Worm (Caenorhabditis elegans) whole organism, L1 larva: ENCODE data around the gene lgc-1.

ENCODE experiments used
- C04F5.9 ChIP-seq: sonication (generic microtip); optimal IDR thresholded peaks from 2 replicates; lab custom pipeline; 2016; ENCODE audit warnings: missing genetic modification characterization, missing compliant biosample characterization
- C16A3.4 ChIP-seq: fragments of 150-350 bp; optimal IDR thresholded peaks from 2 replicates; lab custom pipeline; 2014; ENCODE audit warnings: missing biosample characterization, missing genetic modification characterization
- C34B4.2 ChIP-seq: sonication (generic microtip); optimal IDR thresholded peaks from 2 replicates; lab custom pipeline; 2017; ENCODE audit warnings: mild to moderate bottlenecking, missing genetic modification characterization, missing compliant biosample characterization
- F16B12.6 ChIP-seq: fragments of 150-350 bp; optimal IDR thresholded peaks from 2 replicates; lab custom pipeline; 2014; ENCODE audit warnings: missing biosample characterization, missing genetic modification characterization
- Y116A8C.19 ChIP-seq: sonication (generic microtip); optimal IDR thresholded peaks from 2 replicates; lab custom pipeline; 2016; ENCODE audit warnings: missing compliant biosample characterization, missing genetic modification characterization, borderline replicate concordance
- aha-1 ChIP-seq: fragments of 150-350 bp; optimal IDR thresholded peaks from 2 replicates; lab custom pipeline; 2014; ENCODE audit warnings: missing biosample characterization, missing genetic modification characterization
- blmp-1 ChIP-seq: fragments of 150-350 bp; optimal IDR thresholded peaks from 2 replicates; lab custom pipeline; 2014; ENCODE audit warnings: missing biosample characterization, missing genetic modification characterization
- ceh-8 ChIP-seq: fragments of 200-800 bp; sonication (Bioruptor generic); optimal IDR thresholded peaks from 2 replicates; lab custom pipeline; 2018; ENCODE audit warnings: mild to moderate bottlenecking, missing genetic modification characterization, moderate library complexity, missing compliant biosample characterization
- dpl-1 ChIP-seq, 3 experiments: fragments of 150-350 bp in 2 of 3; sonication (generic microtip) in 1 of 3; optimal IDR thresholded peaks; 2 replicates each; lab custom pipeline; 2014 to 2017; ENCODE audit warnings: missing biosample characterization in 3 of 3, missing genetic modification characterization in 3 of 3, missing genetic modification reagents in 3 of 3
- efl-1 ChIP-seq, 4 experiments: fragments of 150-350 bp; optimal IDR thresholded peaks in 3 of 4; peaks in 1 of 4; 1 replicate in 1 of 4; 2 replicates in 3 of 4; lab custom pipeline; 2014; ENCODE audit warnings: missing biosample characterization in 2 of 4, missing genetic modification characterization in 2 of 4, missing genetic modification reagents in 2 of 4
- efl-3 ChIP-seq: fragments of 200-800 bp; sonication (Bioruptor generic); optimal IDR thresholded peaks from 2 replicates; lab custom pipeline; 2018; ENCODE audit warnings: mild to moderate bottlenecking, missing genetic modification characterization, missing compliant biosample characterization
- egl-13 ChIP-seq: sonication (generic microtip); optimal IDR thresholded peaks from 2 replicates; lab custom pipeline; 2016; ENCODE audit warnings: missing genotype, missing genetic modification reagents, missing genetic modification characterization, missing compliant biosample characterization
- elt-3 ChIP-seq, 6 experiments: fragments of 150-350 bp in 1 of 6; sonication (generic microtip); optimal IDR thresholded peaks; 2 replicates each; lab custom pipeline; 2017 to 2018; ENCODE audit warnings: missing biosample characterization in 6 of 6, missing genetic modification characterization in 6 of 6, inconsistent platforms in 1 of 6
- fkh-10 ChIP-seq: sonication (generic microtip); optimal IDR thresholded peaks from 2 replicates; lab custom pipeline; 2017; ENCODE audit warnings: missing biosample characterization, missing genetic modification reagents, missing genetic modification characterization
- fkh-4 ChIP-seq: sonication (generic microtip); optimal IDR thresholded peaks from 2 replicates; lab custom pipeline; 2016; ENCODE audit warnings: missing compliant biosample characterization, missing genetic modification characterization, borderline replicate concordance
- fkh-8 ChIP-seq: sonication (generic microtip); optimal IDR thresholded peaks from 2 replicates; lab custom pipeline; 2016; ENCODE audit warnings: mild to moderate bottlenecking, missing genetic modification characterization, missing compliant biosample characterization
- hlh-17 ChIP-seq: fragments of 200-800 bp; sonication (Bioruptor generic); optimal IDR thresholded peaks from 2 replicates; lab custom pipeline; 2018; ENCODE audit warnings: missing genetic modification characterization, mild to moderate bottlenecking, missing compliant biosample characterization, moderate library complexity, borderline replicate concordance
- hpl-2 ChIP-seq: fragments of 150-350 bp; optimal IDR thresholded peaks from 2 replicates; lab custom pipeline; 2014; ENCODE audit warnings: missing biosample characterization, missing genetic modification reagents, missing genetic modification characterization
- irx-1 ChIP-seq: sonication (generic microtip); optimal IDR thresholded peaks from 2 replicates; lab custom pipeline; 2016; ENCODE audit warnings: missing genetic modification characterization, missing compliant biosample characterization
- isw-1 ChIP-seq: fragments of 200-800 bp; sonication (Bioruptor generic); IDR thresholded peaks from 2 replicates; pipeline ENCODE4 v1.3.6; 2022; ENCODE audit warnings: missing genetic modification characterization, missing compliant biosample characterization
- jun-1 ChIP-seq: fragments of 150-350 bp; optimal IDR thresholded peaks from 2 replicates; lab custom pipeline; 2014; ENCODE audit warnings: missing biosample characterization, missing genetic modification reagents, missing genetic modification characterization
- lin-13 ChIP-seq: fragments of 150-350 bp; optimal IDR thresholded peaks from 2 replicates; lab custom pipeline; 2014; ENCODE audit warnings: missing biosample characterization, missing genetic modification reagents, missing genetic modification characterization
- lin-35 ChIP-seq, 2 experiments: fragments of 150-350 bp; optimal IDR thresholded peaks; 2 replicates each; lab custom pipeline; 2014; ENCODE audit warnings: missing biosample characterization in 2 of 2, missing genetic modification characterization in 2 of 2, missing genetic modification reagents in 2 of 2
- lin-39 ChIP-seq: fragments of 150-350 bp; optimal IDR thresholded peaks from 2 replicates; lab custom pipeline; 2014; ENCODE audit warnings: missing biosample characterization, missing genetic modification reagents, missing genetic modification characterization
- lir-3 ChIP-seq: sonication (generic microtip); optimal IDR thresholded peaks from 2 replicates; lab custom pipeline; 2016; ENCODE audit warnings: mild to moderate bottlenecking, missing genetic modification characterization, moderate library complexity, missing compliant biosample characterization; ENCODE audit not compliant: poor library complexity
- nhr-12 ChIP-seq: sonication (generic microtip); optimal IDR thresholded peaks from 2 replicates; lab custom pipeline; 2017; ENCODE audit warnings: missing biosample characterization, missing genetic modification characterization
- nhr-28 ChIP-seq: fragments of 150-350 bp; optimal IDR thresholded peaks from 2 replicates; lab custom pipeline; 2014; ENCODE audit warnings: missing biosample characterization, missing genetic modification characterization
- nhr-47 ChIP-seq: sonication (generic microtip); optimal IDR thresholded peaks from 2 replicates; lab custom pipeline; 2016; ENCODE audit warnings: mild to moderate bottlenecking, missing genetic modification characterization, moderate library complexity, missing compliant biosample characterization
- nhr-76 ChIP-seq: sonication (generic microtip); optimal IDR thresholded peaks from 2 replicates; lab custom pipeline; 2017; ENCODE audit warnings: missing biosample characterization, missing genetic modification characterization
- nhr-84 ChIP-seq: sonication (generic microtip); optimal IDR thresholded peaks from 2 replicates; lab custom pipeline; 2017; ENCODE audit warnings: missing biosample characterization, missing genetic modification characterization
- nhr-85 ChIP-seq: sonication (generic microtip); peaks from one replicate; lab custom pipeline; 2016; ENCODE audit warnings: missing genetic modification characterization, inconsistent platforms, missing compliant biosample characterization
- nhr-90 ChIP-seq: sonication (generic microtip); optimal IDR thresholded peaks from 2 replicates; lab custom pipeline; 2016; ENCODE audit warnings: mild to moderate bottlenecking, missing genetic modification characterization, missing compliant biosample characterization; ENCODE audit not compliant: poor library complexity
- pqm-1 ChIP-seq: sonication (generic microtip); optimal IDR thresholded peaks from 3 replicates; lab custom pipeline; 2017; ENCODE audit warnings: missing biosample characterization, missing genetic modification characterization
- rnt-1 ChIP-seq: sonication (generic microtip); optimal IDR thresholded peaks from 2 replicates; lab custom pipeline; 2016; ENCODE audit warnings: mild to moderate bottlenecking, missing genetic modification characterization, moderate library complexity, missing compliant biosample characterization
- skn-1 ChIP-seq: fragments of 150-350 bp; optimal IDR thresholded peaks from 2 replicates; lab custom pipeline; 2014; ENCODE audit warnings: missing biosample characterization, missing genetic modification characterization
- snpc-4 ChIP-seq: fragments of 150-350 bp; optimal IDR thresholded peaks from 2 replicates; lab custom pipeline; 2014; ENCODE audit warnings: missing biosample characterization, missing genetic modification characterization
- snu-23 ChIP-seq: sonication (generic microtip); optimal IDR thresholded peaks from 2 replicates; lab custom pipeline; 2016; ENCODE audit warnings: missing genetic modification characterization, missing compliant biosample characterization
- sox-4 ChIP-seq: sonication (generic microtip); optimal IDR thresholded peaks from 2 replicates; lab custom pipeline; 2016; ENCODE audit warnings: missing genetic modification characterization, missing compliant biosample characterization
- sptf-1 ChIP-seq: fragments of 150-350 bp; optimal IDR thresholded peaks from 2 replicates; lab custom pipeline; 2014; ENCODE audit warnings: missing biosample characterization, missing genetic modification characterization
- tlp-1 ChIP-seq: fragments of 150-350 bp; optimal IDR thresholded peaks from 2 replicates; lab custom pipeline; 2014; ENCODE audit warnings: missing biosample characterization, missing genetic modification characterization
- unc-130 ChIP-seq: fragments of 150-350 bp; optimal IDR thresholded peaks from 2 replicates; lab custom pipeline; 2017; ENCODE audit warnings: missing biosample characterization, missing genetic modification characterization, inconsistent platforms
- unc-30 ChIP-seq: sonication (generic microtip); optimal IDR thresholded peaks from 2 replicates; lab custom pipeline; 2017; ENCODE audit warnings: missing biosample characterization, missing genetic modification characterization
- unc-62 ChIP-seq: fragments of 150-350 bp; optimal IDR thresholded peaks from 2 replicates; lab custom pipeline; 2014; ENCODE audit warnings: missing biosample characterization, missing genetic modification reagents, missing genetic modification characterization
- unc-86 ChIP-seq: sonication (generic microtip); optimal IDR thresholded peaks from 2 replicates; lab custom pipeline; 2016; ENCODE audit warnings: missing genetic modification characterization, missing compliant biosample characterization
- vab-15 ChIP-seq: sonication (generic microtip); optimal IDR thresholded peaks from 2 replicates; lab custom pipeline; 2017; ENCODE audit warnings: missing genotype, mild to moderate bottlenecking, missing genetic modification characterization, missing compliant biosample characterization
- xbp-1 ChIP-seq: sonication (generic microtip); optimal IDR thresholded peaks from 2 replicates; lab custom pipeline; 2016; ENCODE audit warnings: missing genetic modification characterization, missing compliant biosample characterization
- zag-1 ChIP-seq: fragments of 150-350 bp; optimal IDR thresholded peaks from 2 replicates; lab custom pipeline; 2014; ENCODE audit warnings: missing biosample characterization, missing genetic modification characterization
- ztf-11 ChIP-seq, 2 experiments: sonication (generic microtip); optimal IDR thresholded peaks; 2 replicates each; lab custom pipeline; 2016 to 2017; ENCODE audit warnings: missing genetic modification characterization in 2 of 2, missing biosample characterization in 1 of 2, missing compliant biosample characterization in 1 of 2

Gene lgc-1

ce11 chrV:4127435-4127834 lies 7.4 kb upstream of the lgc-1 start, which contains the start of gene T05B4.13:
Gene T05B4.13, minus strand, starts transcription at chrV:4127535.
- TF ChIP-seq lin-13 (GFP tag; lab: Kevin White, UChicago) (no peak), nhr-85 (tag; lab: Kevin White, UChicago) (no peak)

DNA sequence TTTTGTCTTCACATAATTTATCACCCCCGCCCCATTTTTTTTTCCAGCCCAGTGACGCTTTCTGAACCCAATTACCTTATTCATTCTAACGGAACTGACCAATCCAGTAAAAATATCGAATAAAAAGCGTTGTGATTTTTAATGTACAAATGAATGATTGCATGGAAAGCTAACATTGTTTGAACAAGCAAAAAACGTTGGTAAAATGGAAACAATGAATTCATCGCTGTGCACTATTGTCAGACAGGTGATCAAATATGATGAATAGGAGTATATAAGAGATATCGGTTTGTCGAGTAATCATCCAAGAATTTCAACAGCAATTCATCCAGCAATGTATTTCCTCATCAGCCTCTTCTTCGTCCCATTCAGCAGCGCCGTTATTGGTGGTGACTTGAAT lies 5.2 kb upstream of the lgc-1 start, which contains the start of gene phat-4:
TSS of gene phat-4 (plus strand) at position 301 of the 400 bp plus-strand sequence.
- TF ChIP-seq nhr-28 (tag; lab: Kevin White, UChicago) (no peak), snu-23 (GFP tag; lab: Kevin White, UChicago) (no peak), F16B12.6 (tag; lab: Kevin White, UChicago) (no peak), C16A3.4 (no peak), nhr-76 (tag; lab: Kevin White, UChicago) (no peak), vab-15 (tag; lab: Kevin White, UChicago) (no peak), rnt-1 (tag; lab: Kevin White, UChicago) (no peak), C04F5.9 (tag; lab: Kevin White, UChicago) (no peak), hlh-17 (GFP tag; lab: Kevin White, UChicago) (no peak), tlp-1 (tag; lab: Kevin White, UChicago) (no peak), nhr-12 (tag; lab: Kevin White, UChicago) (no peak), unc-30 (tag; lab: Kevin White, UChicago) (no peak), blmp-1 (tag; lab: Kevin White, UChicago) (no peak), nhr-84 (tag; lab: Kevin White, UChicago) (no peak), C34B4.2 (no peak), sptf-1 (tag; lab: Kevin White, UChicago) (no peak), dpl-1 (GFP tag; optimal IDR thresholded peaks at IDR 0.05; lab: Kevin White, UChicago) (no peak)

ce11 chrV:4131471-4131939 lies 3.3 kb upstream of the lgc-1 start, which contains the start of gene nhr-57:
Gene nhr-57, plus strand, starts transcription at chrV:4131889.
- TF ChIP-seq xbp-1 (tag; lab: Kevin White, UChicago) (no peak), efl-3 (GFP tag; lab: Kevin White, UChicago) (no peak), fkh-8 (peak; percentile 51), ceh-8 (GFP tag; lab: Kevin White, UChicago) (no peak), unc-86 (no peak), rnt-1 (tag; lab: Kevin White, UChicago) (no peak), ztf-11 (tag; optimal IDR thresholded peaks at IDR 0.05; lab: Kevin White, UChicago) (no peak), nhr-90 (peak; percentile 79), jun-1 (tag; lab: Kevin White, UChicago) (peak; percentile 26), zag-1 (tag; lab: Kevin White, UChicago) (no peak), C04F5.9 (tag; lab: Kevin White, UChicago) (peak; percentile 21), pqm-1 (no peak), skn-1 (tag; lab: Kevin White, UChicago) (peak; percentile 92), nhr-47 (tag; lab: Kevin White, UChicago) (peak; percentile 64), irx-1 (tag; lab: Kevin White, UChicago) (peak; percentile 57), sox-4 (tag; lab: Kevin White, UChicago) (no peak), elt-3 (tag; optimal IDR thresholded peaks at IDR 0.05; lab: Kevin White, UChicago) (peak in 3 of 6 experiments; percentile 39 to 98 (median 89)), aha-1 (tag; lab: Kevin White, UChicago) (peak; percentile 100), unc-62 (GFP tag; lab: Kevin White, UChicago) (no peak), snpc-4 (tag; lab: Kevin White, UChicago) (no peak), snu-23 (GFP tag; lab: Kevin White, UChicago) (peak; percentile 76), egl-13 (tag; lab: Kevin White, UChicago) (no peak), fkh-10 (GFP tag; lab: Kevin White, UChicago) (no peak), hpl-2 (no peak), lin-35 (GFP tag; optimal IDR thresholded peaks at IDR 0.05; lab: Kevin White, UChicago) (peak; percentile 29 to 66), fkh-4 (tag; lab: Kevin White, UChicago) (no peak), lin-39 (tag; lab: Kevin White, UChicago) (no peak), unc-130 (tag; lab: Kevin White, UChicago) (peak; percentile 20), Y116A8C.19 (tag; lab: Kevin White, UChicago) (no peak), lir-3 (tag; lab: Kevin White, UChicago) (peak; percentile 53), nhr-85 (tag; lab: Kevin White, UChicago) (peak; percentile 95), dpl-1 (GFP tag; optimal IDR thresholded peaks at IDR 0.05; lab: Kevin White, UChicago) (peak in 2 of 3 experiments; percentile 16 to 44), efl-1 (optimal IDR thresholded peaks at IDR 0.05; lab: Kevin White, UChicago) (peak; percentile 50 to 54), efl-1 (GFP tag; optimal IDR thresholded peaks at IDR 0.05 in 1 of 2; lab: Kevin White, UChicago) (peak in 1 of 2 experiments; percentile 92), lin-13 (GFP tag; lab: Kevin White, UChicago) (peak; percentile 9), isw-1 (GFP tag; lab: Robert Waterston, UW) (no peak), nhr-12 (tag; lab: Kevin White, UChicago) (no peak)
